Fruit fly (Drosophila melanogaster) whole organism, adult: ENCODE results near the gene gfzf.

Experiments used
- CG11617 ChIP-seq: fragments of 200-800 bp; sonication (Bioruptor generic); optimal IDR thresholded peaks from 2 replicates; lab custom pipeline; 2017; ENCODE audit warnings: mild to moderate bottlenecking, missing biosample characterization, missing genetic modification reagents, missing genetic modification characterization
- CG12768 ChIP-seq: fragments of 200-800 bp; sonication (Bioruptor generic); optimal IDR thresholded peaks from 2 replicates; lab custom pipeline; 2017; ENCODE audit warnings: missing biosample characterization, missing genetic modification characterization, mild to moderate bottlenecking, moderate library complexity, missing genetic modification reagents
- CG14711 ChIP-seq: fragments of 200-800 bp; sonication (Bioruptor generic); optimal IDR thresholded peaks from 2 replicates; lab custom pipeline; 2018; ENCODE audit warnings: missing biosample characterization, mild to moderate bottlenecking, missing genetic modification characterization, moderate library complexity
- CG1620 ChIP-seq: fragments of 200-800 bp; sonication (Bioruptor generic); optimal IDR thresholded peaks from 2 replicates; lab custom pipeline; 2016; ENCODE audit warnings: missing biosample characterization, missing genetic modification characterization
- CG33017 ChIP-seq: fragments of 200-800 bp; sonication (Bioruptor generic); optimal IDR thresholded peaks from 2 replicates; lab custom pipeline; 2018; ENCODE audit warnings: missing biosample characterization, mild to moderate bottlenecking, missing genetic modification characterization, moderate library complexity
- CG5204 ChIP-seq: fragments of 200-800 bp; sonication (Bioruptor generic); optimal IDR thresholded peaks from 2 replicates; lab custom pipeline; 2016; ENCODE audit warnings: missing biosample characterization, missing genetic modification characterization
- CG7045 ChIP-seq: fragments of 200-800 bp; sonication (Bioruptor generic); optimal IDR thresholded peaks from 2 replicates; lab custom pipeline; 2017; ENCODE audit warnings: missing biosample characterization, mild to moderate bottlenecking, missing genetic modification characterization
- CG7101 ChIP-seq: fragments of 200-800 bp; sonication (Bioruptor generic); optimal IDR thresholded peaks from 2 replicates; lab custom pipeline; 2018; ENCODE audit warnings: missing biosample characterization, mild to moderate bottlenecking, missing genetic modification characterization, moderate library complexity
- Clk ChIP-seq: fragments of 200-800 bp; sonication (Bioruptor generic); optimal IDR thresholded peaks from 2 replicates; lab custom pipeline; 2017; ENCODE audit warnings: missing biosample characterization, missing genetic modification characterization
- Crg-1 ChIP-seq: fragments of 200-800 bp; sonication (Bioruptor generic); optimal IDR thresholded peaks from 2 replicates; lab custom pipeline; 2016; ENCODE audit warnings: missing biosample characterization, missing genetic modification characterization
- Hr96 ChIP-seq: fragments of 200-800 bp; sonication (Bioruptor generic); optimal IDR thresholded peaks from 2 replicates; lab custom pipeline; 2016; ENCODE audit warnings: missing biosample characterization, missing genetic modification characterization
- Mnt ChIP-seq: fragments of 200-800 bp; sonication (Bioruptor generic); optimal IDR thresholded peaks from 2 replicates; lab custom pipeline; 2016; ENCODE audit warnings: missing biosample characterization, mild to moderate bottlenecking, missing genetic modification characterization
- bab1 ChIP-seq: fragments of 200-800 bp; sonication (Bioruptor generic); optimal IDR thresholded peaks from 3 replicates; lab custom pipeline; 2019; ENCODE audit warnings: missing biosample characterization, mild to moderate bottlenecking, missing genetic modification characterization, moderate library complexity
- cic ChIP-seq: fragments of 200-800 bp; sonication (Bioruptor generic); optimal IDR thresholded peaks from 2 replicates; lab custom pipeline; 2017; ENCODE audit warnings: missing biosample characterization, mild to moderate bottlenecking, missing genetic modification characterization, moderate library complexity
- cnc ChIP-seq, 2 experiments: fragments of >200 bp; optimal IDR thresholded peaks; 2 replicates each; lab custom pipeline; 2017
- kay ChIP-seq: fragments of 200-800 bp; sonication (Bioruptor generic); peaks from one replicate; lab custom pipeline; 2016; ENCODE audit warnings: missing biosample characterization, missing genetic modification characterization, borderline replicate concordance
- ovo ChIP-seq: fragments of 200-800 bp; sonication (Bioruptor generic); optimal IDR thresholded peaks from 2 replicates; lab custom pipeline; 2016; ENCODE audit warnings: missing biosample characterization, missing genetic modification characterization
- pad ChIP-seq: fragments of 200-800 bp; sonication (Bioruptor generic); optimal IDR thresholded peaks from 3 replicates; lab custom pipeline; 2017; ENCODE audit warnings: missing biosample characterization, missing genetic modification characterization, mild to moderate bottlenecking, moderate library complexity, missing genetic modification reagents
- tj ChIP-seq: fragments of 200-800 bp; sonication (Bioruptor generic); optimal IDR thresholded peaks from 3 replicates; lab custom pipeline; 2017; ENCODE audit warnings: missing biosample characterization, mild to moderate bottlenecking, missing genetic modification characterization, moderate library complexity
- toe ChIP-seq: fragments of 200-800 bp; sonication (Bioruptor generic); optimal IDR thresholded peaks from 2 replicates; lab custom pipeline; 2016; ENCODE audit warnings: missing biosample characterization, missing genetic modification characterization

The gfzf gene

DNA sequence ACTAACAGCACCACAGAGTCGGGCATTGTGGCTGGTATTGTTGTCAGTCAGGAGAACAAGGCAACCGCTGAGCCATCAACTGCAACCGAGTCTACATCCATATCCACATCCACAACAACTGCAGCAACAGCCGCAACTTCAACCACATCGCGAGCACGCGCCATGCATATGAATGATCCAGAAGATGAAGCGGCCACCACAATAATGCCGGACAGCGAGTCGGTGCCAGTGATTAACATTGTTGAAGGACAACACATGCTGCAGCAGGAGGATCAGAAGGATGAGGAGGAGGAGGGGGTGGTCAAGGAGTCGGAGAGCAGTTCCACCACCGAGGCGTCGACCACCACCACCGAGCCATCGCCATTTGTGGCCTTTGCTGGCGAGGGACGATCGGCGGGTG lies 24.0 kb upstream of the gfzf start:
- no peak for TF ChIP-seq CG7101 (tag; lab: Kevin White, UChicago)

DNA sequence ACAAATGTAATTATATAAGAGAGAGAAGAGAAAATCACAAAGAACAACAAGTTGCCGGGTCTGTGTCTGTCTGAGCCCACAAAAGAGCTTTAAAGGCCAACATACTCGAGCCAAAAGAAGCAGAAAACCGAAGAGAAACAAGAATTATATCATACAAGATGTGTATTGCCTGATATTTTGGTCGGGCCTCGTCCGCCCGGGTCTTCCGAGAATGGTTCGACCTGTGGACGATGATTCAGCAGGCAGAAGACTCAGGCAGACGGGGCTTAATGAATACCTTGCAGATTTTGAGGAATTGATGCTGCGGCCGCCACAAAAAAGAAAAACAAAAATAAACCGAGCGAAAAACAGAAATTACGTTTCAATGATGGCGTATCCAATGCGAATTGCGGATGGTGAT lies 22.2 kb upstream of the gfzf start:
- TF ChIP-seq CG1620 (GFP tag; lab: Kevin White, UChicago) = no peak
- TF ChIP-seq tj (GFP tag; lab: Kevin White, UChicago) = no peak
- TF ChIP-seq CG11617 (GFP tag; lab: Kevin White, UChicago) = no peak
- TF ChIP-seq CG7045 = no peak

DNA sequence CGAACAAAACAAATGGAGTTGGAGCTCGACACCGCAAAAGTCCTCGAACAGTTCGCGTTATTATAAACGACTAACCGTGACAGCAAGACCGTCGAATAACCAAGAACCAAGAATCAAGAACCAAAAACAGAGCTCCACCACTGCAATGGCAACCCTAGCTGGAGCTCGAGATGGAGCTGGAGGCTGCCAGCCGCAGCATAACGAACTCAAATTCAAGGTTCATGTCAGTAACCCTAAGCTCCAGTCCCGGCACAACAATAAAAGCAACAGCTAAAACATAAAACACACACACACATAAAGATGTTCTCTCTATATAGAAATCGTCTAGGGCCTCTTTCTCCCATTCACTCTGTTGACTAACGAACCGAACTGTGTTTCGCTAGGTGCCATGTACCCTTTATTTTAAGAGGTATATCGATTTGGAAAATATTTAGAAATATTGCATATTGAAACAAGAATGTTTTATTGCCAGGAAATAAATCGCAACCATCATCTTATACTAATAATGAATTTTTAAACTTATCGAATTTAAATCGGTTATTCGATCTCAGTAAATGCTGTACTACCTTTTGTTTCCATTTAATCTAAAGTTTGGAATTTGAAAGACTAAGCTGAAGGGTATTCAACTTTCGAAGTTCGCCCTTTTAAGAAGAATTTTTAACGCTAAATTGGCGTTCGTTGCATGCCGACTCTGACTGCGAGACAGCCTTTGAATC lies 20.8 kb upstream of the gfzf start:
- no peak for TF ChIP-seq CG33017
- no peak for TF ChIP-seq CG12768 (GFP tag; lab: Kevin White, UChicago)
- no peak for TF ChIP-seq ovo (GFP tag; lab: Kevin White, UChicago)
- no peak for TF ChIP-seq CG7101 (tag; lab: Kevin White, UChicago)
- no peak for TF ChIP-seq CG14711 (tag; lab: Kevin White, UChicago)
- TF ChIP-seq CG1620 (GFP tag; lab: Kevin White, UChicago) = no peak
- no peak for TF ChIP-seq CG7045
- TF ChIP-seq CG5204 (GFP tag; lab: Kevin White, UChicago) = no peak
- TF ChIP-seq tj (GFP tag; lab: Kevin White, UChicago) = no peak
- no peak for TF ChIP-seq bab1 (GFP tag; lab: Kevin White, UChicago)
- TF ChIP-seq CG11617 (GFP tag; lab: Kevin White, UChicago) = no peak
- no peak for TF ChIP-seq pad
- no peak for TF ChIP-seq Crg-1 (GFP tag; lab: Kevin White, UChicago)
- no peak for TF ChIP-seq Clk (GFP tag; lab: Kevin White, UChicago)
- TF ChIP-seq Mnt (GFP tag; lab: Kevin White, UChicago) = no peak

DNA sequence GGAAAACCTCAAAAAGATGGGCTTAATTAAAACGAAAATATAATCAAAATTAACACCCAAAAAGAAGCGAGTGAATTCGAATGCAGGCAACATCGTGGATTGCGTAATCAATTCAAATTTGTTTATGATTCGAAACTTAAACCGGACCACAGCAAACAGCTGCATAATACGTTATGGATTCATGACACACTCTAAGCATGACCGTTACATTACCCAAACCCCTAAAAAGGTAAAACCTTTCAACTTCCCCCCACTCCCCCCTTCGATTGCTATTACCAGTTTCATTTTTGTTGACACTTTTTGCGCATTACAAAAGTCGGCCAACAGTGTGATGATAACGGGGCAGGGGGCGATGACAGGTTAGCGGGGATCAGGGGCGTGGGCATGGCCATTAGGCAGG lies 19.2 kb upstream of the gfzf start:
- TF ChIP-seq CG14711 (tag; lab: Kevin White, UChicago) (no peak), cic (GFP tag; lab: Kevin White, UChicago) (no peak), CG7101 (tag; lab: Kevin White, UChicago) (no peak), Mnt (GFP tag; lab: Kevin White, UChicago) (no peak), toe (no peak), CG7045 (no peak)

DNA sequence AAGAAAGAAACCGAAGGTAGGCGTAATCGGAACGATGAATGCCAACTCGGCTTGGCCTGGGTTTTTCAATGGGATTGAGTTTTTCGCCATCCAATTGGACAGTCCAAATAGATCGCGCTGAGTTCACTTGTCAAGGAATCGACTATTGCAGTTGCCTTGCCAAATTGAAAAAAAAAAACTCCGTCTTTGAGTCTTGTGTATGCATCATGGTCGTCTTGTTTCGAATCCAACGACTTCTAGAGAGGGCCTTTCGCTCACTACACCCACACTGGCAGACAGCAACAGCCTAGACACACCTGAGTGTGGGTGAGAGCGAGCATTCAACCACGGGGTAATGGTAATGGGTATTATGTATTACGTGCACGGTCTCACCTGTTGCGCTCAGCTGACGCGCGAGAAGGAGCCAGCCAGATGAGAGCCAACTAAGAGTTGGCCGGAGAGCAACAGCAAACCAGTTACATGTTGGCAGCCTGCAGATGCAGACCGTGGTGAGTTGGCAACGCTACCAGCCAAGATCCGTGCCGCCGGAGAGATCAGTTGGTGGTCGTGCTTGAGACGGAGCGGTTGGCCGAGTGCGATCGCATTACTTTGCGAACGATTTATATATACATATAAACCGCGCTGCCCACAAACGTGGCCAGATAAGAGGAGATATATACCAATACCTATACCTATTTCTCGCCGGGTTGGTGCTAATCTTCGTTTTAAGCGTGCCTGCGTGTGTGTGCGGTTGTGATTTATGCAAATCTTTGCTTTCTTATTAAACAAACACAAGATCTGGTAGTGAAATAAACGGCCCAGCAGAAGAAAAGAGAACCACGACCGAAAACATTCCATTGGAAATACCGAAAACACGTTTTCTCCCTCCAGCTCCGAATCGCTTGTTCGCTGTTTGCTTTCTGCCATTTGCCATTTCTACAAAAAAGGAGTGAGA lies 11.9 kb upstream of the gfzf start, which contains the start of gene sas:
sas (plus strand) TSS at position 453 of the 934 bp plus-strand sequence.
- TF ChIP-seq kay (GFP tag; lab: Kevin White, UChicago) (no peak), tj (GFP tag; lab: Kevin White, UChicago) (no peak), pad (no peak), Hr96 (GFP tag; lab: Kevin White, UChicago) (no peak), Clk (GFP tag; lab: Kevin White, UChicago) (no peak), CG7045 (no peak), CG5204 (GFP tag; lab: Kevin White, UChicago) (no peak), CG12768 (GFP tag; lab: Kevin White, UChicago) (no peak), ovo (GFP tag; lab: Kevin White, UChicago) (no peak), CG14711 (tag; lab: Kevin White, UChicago) (no peak), cic (GFP tag; lab: Kevin White, UChicago) (no peak), toe (no peak), bab1 (GFP tag; lab: Kevin White, UChicago) (no peak), CG33017 (no peak), CG7101 (tag; lab: Kevin White, UChicago) (no peak), CG11617 (GFP tag; lab: Kevin White, UChicago) (no peak), CG1620 (GFP tag; lab: Kevin White, UChicago) (no peak), cnc (optimal IDR thresholded peaks at IDR 0.05; lab: Kevin White, UChicago) (no peak), Crg-1 (GFP tag; lab: Kevin White, UChicago) (no peak)

DNA sequence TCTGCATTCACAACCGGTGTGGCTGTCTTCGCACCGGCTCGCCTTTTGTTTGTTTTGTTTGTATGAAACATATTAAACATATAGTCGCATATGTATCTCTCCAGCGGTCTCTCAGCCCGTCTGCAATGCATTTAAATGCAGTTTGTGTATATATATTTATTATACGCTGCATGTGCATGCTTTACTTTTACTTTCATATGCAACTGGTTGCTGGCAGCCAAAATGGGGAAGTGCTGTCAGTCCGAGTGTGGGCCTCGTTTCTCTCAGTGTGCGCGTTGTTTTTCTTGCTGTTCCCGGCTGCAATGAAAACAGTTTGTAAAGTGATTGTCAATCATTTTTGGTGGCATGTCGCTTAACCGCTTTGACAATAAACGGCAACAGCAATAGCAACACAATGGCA lies 8.8 kb upstream of the gfzf start:
- no peak for TF ChIP-seq CG7101 (tag; lab: Kevin White, UChicago)
- no peak for TF ChIP-seq CG11617 (GFP tag; lab: Kevin White, UChicago)
- TF ChIP-seq CG12768 (GFP tag; lab: Kevin White, UChicago) = no peak
- no peak for TF ChIP-seq pad

DNA sequence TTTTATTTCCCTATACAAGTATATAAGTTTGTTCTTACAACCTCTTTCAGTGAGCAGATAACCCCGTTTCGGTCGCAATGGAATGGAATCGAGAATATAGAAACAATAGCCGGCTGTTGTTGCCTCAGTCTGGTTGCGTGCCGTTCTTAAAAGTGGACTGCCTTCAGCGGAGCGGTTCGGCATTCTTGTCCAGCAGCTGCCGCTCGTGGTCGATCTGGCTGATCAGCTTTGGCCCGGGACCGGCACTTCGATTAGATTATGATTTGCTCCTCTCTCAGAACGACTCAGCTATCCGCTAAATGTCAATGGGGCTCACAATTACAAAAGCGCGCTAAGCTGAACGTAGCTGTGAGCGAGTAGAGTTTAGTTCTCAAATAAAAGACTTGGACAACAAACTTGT lies 6.3 kb upstream of the gfzf start:
- TF ChIP-seq CG7101 (tag; lab: Kevin White, UChicago) (no peak), Hr96 (GFP tag; lab: Kevin White, UChicago) (no peak), tj (GFP tag; lab: Kevin White, UChicago) (no peak), cnc (optimal IDR thresholded peaks at IDR 0.05; lab: Kevin White, UChicago) (no peak), pad (no peak)
